Worm (Caenorhabditis elegans) whole organism, L4/young adult: Measurements from ENCODE around the gene pro-3.
"Not testable (repeated sequence)": the region's sequence is repeated elsewhere in the genome, so short reads cannot be mapped to it uniquely, and the experiment has no call there.

ENCODE experiments used
- W03F9.2 ChIP-seq: fragments of 150-350 bp; optimal IDR thresholded peaks from 2 replicates; lab custom pipeline; 2014; ENCODE audit warnings: missing biosample characterization, missing genetic modification characterization
- dao-5 ChIP-seq: sonication (generic microtip); optimal IDR thresholded peaks from 2 replicates; lab custom pipeline; 2016; ENCODE audit warnings: missing genotype, missing genetic modification characterization, moderate library complexity, missing compliant biosample characterization
- him-1 ChIP-seq: sonication (generic microtip); optimal IDR thresholded peaks from 2 replicates; lab custom pipeline; 2016; ENCODE audit warnings: missing genotype, missing genetic modification reagents, missing genetic modification characterization, missing compliant biosample characterization

pro-3 gene

ce11 chrV:19125812-19126211, 7.6 kb upstream of the pro-3 start:
- TF ChIP-seq dao-5 (tag; lab: Kevin White, UChicago) (peak; percentile 50), him-1 (tag; lab: Kevin White, UChicago) (peak; percentile 49), W03F9.2 (no peak)

DNA sequence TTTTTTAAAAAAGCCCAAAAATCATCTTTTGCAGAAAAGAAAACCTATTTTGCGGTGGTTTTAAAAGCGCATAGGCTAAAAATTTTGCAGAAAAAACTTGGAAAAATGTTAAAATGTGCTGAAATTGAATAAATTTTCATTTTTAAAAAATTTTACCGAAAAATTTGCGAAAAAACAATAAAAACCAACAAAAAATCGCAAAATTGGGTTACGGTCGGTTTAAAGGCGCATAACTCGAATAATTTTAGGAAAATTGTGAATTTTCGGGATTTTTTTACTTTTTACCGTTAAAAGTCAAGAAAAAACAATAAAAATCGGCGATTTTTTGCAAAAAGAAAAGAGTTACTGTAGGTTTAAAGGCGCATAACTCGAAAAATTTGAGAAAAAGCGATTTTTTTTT, 7.0 kb upstream of the pro-3 start:
- TF ChIP-seq dao-5 (tag; lab: Kevin White, UChicago) = no peak
- no peak for TF ChIP-seq him-1 (tag; lab: Kevin White, UChicago)
- TF ChIP-seq W03F9.2 = no peak

ce11 chrV:19124586-19124985, 6.4 kb upstream of the pro-3 start, which contains the start of gene bed-1:
Gene bed-1, minus strand, starts transcription at chrV:19124922.
- no peak for TF ChIP-seq him-1 (tag; lab: Kevin White, UChicago)

DNA sequence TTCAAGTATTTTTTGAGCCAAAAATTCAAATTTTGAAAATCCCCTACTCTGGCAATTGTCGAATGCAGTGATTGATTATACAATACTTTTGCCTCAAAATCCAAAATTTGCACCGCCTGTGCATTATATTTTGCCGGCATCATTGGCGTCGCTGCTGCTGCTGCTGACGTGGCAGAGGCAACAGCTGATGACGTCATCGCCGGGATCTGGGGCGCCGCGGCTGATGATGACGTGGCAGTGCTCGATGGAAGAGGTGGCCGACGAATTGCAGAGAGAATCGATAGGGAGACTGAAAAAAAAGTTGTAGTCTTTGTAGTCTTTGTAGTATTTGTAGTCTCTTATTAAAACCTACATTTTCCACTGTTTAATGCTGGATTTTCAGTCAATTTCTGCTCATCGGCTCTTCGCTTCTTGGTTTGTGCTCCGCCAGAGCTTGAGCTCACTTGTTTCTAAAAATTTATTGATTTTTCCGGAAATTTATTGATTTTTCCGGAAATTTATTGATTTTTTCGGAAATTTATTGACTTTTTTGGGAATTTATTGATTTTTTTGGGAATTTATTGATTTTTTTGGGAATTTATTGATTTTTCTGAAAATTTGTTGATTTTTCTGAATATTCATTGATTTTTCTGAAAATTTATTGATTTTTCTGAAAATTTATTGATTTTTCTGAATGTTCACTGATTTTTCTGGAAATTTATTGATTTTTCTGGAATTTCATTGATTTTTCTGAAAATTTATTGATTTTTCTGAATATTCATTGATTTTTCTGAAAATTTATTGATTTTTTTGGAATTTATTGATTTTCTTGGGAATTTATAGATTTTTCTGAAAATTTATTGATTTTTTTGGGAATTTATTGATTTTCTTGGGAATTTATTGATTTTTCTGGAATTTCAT, 2.8 kb upstream of the pro-3 start:
- TF ChIP-seq him-1 (tag; lab: Kevin White, UChicago) (no peak), W03F9.2 (no peak), dao-5 (tag; lab: Kevin White, UChicago) (no peak)

ce11 chrV:19119260-19119659, 1.0 kb upstream of the pro-3 start, which contains the start of gene Y39B6A.13:
Gene Y39B6A.13, minus strand, starts transcription at chrV:19119425.
- TF ChIP-seq dao-5 (tag; lab: Kevin White, UChicago) (no peak), W03F9.2 (no peak), him-1 (tag; lab: Kevin White, UChicago) (no peak)

ce11 chrV:19116872-19117372, 1.3 kb downstream of the pro-3 start:
- TF ChIP-seq W03F9.2 (no peak), him-1 (tag; lab: Kevin White, UChicago) (no peak), dao-5 (tag; lab: Kevin White, UChicago) (no peak)

DNA sequence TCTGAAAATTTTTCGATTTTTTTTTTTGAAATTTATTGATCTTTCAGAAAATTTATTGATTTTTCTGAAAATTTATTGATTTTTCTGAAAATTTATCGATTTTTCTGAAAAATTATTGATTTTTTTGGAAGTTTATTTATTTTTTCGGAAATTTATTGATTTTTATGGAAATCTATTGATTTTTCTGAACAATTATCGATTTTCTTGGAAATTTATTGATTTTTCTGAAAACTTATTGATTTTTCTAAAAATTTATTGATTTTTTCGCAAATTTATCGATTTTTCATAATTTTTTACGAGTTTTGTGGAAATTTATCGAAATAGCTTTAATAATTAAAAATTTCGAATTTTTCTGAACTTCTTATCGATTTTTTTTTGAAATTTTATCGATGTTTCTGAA, 11.1 kb downstream of the pro-3 start:
- no peak for TF ChIP-seq W03F9.2
- no peak for TF ChIP-seq dao-5 (tag; lab: Kevin White, UChicago)
- no peak for TF ChIP-seq him-1 (tag; lab: Kevin White, UChicago)

ce11 chrV:19101589-19102201, 16.5 kb downstream of the pro-3 start, which contains the start of gene zhp-4:
Gene zhp-4, minus strand, starts transcription at chrV:19101786.
- not testable (repeated sequence) for TF ChIP-seq W03F9.2; him-1 (tag; lab: Kevin White, UChicago); dao-5 (tag; lab: Kevin White, UChicago)

DNA sequence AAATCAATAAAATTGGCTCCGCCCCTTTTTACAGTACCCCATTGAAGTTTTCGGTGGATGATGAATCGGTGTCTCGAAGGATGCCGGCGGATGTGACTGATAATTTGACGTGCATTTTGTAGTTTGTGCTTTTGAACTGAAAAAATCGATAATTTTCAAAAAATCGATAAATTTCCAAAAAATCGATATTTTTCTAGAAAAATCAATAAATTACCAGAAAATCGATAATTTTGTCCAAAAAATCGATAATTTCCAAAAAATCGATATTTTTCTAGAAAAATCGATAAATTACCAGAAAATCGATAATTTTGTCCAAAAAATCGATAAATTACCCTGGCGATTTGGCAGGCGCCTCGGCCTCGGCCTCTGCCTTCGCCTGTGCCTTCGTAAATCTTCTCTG, 18.7 kb downstream of the pro-3 start:
- TF ChIP-seq dao-5 (tag; lab: Kevin White, UChicago) (no peak), him-1 (tag; lab: Kevin White, UChicago) (no peak)

ce11 chrV:19090885-19091284, 27.3 kb downstream of the pro-3 start:
- TF ChIP-seq him-1 (tag; lab: Kevin White, UChicago) (no peak), W03F9.2 (no peak), dao-5 (tag; lab: Kevin White, UChicago) (no peak)

ce11 chrV:19087426-19087825, 30.8 kb downstream of the pro-3 start, which contains the start of gene nhr-145:
Gene nhr-145, plus strand, starts transcription at chrV:19087723.
- no peak for TF ChIP-seq him-1 (tag; lab: Kevin White, UChicago)
- no peak for TF ChIP-seq dao-5 (tag; lab: Kevin White, UChicago)
- no peak for TF ChIP-seq W03F9.2

ce11 chrV:19083789-19084188, 34.4 kb downstream of the pro-3 start:
- TF ChIP-seq W03F9.2 (no peak), him-1 (tag; lab: Kevin White, UChicago) (no peak), dao-5 (tag; lab: Kevin White, UChicago) (no peak)

ce11 chrV:19082541-19082940, 35.7 kb downstream of the pro-3 start, which contains the start of gene nhr-95:
Gene nhr-95, minus strand, starts transcription at chrV:19082641.
- TF ChIP-seq W03F9.2 = no peak
- TF ChIP-seq him-1 (tag; lab: Kevin White, UChicago) = no peak
- no peak for TF ChIP-seq dao-5 (tag; lab: Kevin White, UChicago)

ce11 chrV:19076835-19077234, 41.4 kb downstream of the pro-3 start:
- TF ChIP-seq W03F9.2 (no peak), dao-5 (tag; lab: Kevin White, UChicago) (no peak), him-1 (tag; lab: Kevin White, UChicago) (no peak)
